ENCODE assay signal across 1 worm cellular context in genomic region chrIII:9450933-9451332, ce11.
TF ChIP-seq lines count a peak whose summit lies in the region.

No protein-coding gene starts in this region.

TF ChIP-seq in whole organism, L1 larva, 84 proteins besides CTCF, POLR2A, EP300 and RAD21 (continued from another document):
- TF ChIP-seq nhr-237 (tag; optimal IDR thresholded peaks at IDR 0.05; lab: Kevin White, UChicago) (no peak), egl-13 (tag; optimal IDR thresholded peaks at IDR 0.05; lab: Kevin White, UChicago) (no peak), ztf-4 (tag; optimal IDR thresholded peaks at IDR 0.05; lab: Kevin White, UChicago) (no peak), efl-1 (optimal IDR thresholded peaks at IDR 0.05; lab: Kevin White, UChicago) (no peak), efl-1 (GFP tag; optimal IDR thresholded peaks at IDR 0.05 in 1 of 2; lab: Kevin White, UChicago) (peak in 1 of 2 experiments; percentile 15), blmp-1 (tag; optimal IDR thresholded peaks at IDR 0.05; lab: Kevin White, UChicago) (peak; percentile 32), lsy-2 (tag; optimal IDR thresholded peaks at IDR 0.05; lab: Kevin White, UChicago) (peak; percentile 34 to 41), hlh-17 (GFP tag; optimal IDR thresholded peaks at IDR 0.05; lab: Kevin White, UChicago; ENCODE audit: borderline replicate concordance) (no peak), hlh-4 (tag; optimal IDR thresholded peaks at IDR 0.05; lab: Kevin White, UChicago) (no peak), Y116A8C.19 (tag; optimal IDR thresholded peaks at IDR 0.05; lab: Kevin White, UChicago; ENCODE audit: borderline replicate concordance) (no peak), snu-23 (GFP tag; optimal IDR thresholded peaks at IDR 0.05; lab: Kevin White, UChicago) (no peak), F16B12.6 (tag; optimal IDR thresholded peaks at IDR 0.05; lab: Kevin White, UChicago) (no peak), unc-98 (GFP tag; IDR thresholded peaks at IDR 0.05; lab: Robert Waterston, UW) (no peak), tlp-1 (tag; optimal IDR thresholded peaks at IDR 0.05; lab: Kevin White, UChicago) (no peak), mdl-1 (tag; optimal IDR thresholded peaks at IDR 0.05; lab: Kevin White, UChicago) (no peak), ama-1 (optimal IDR thresholded peaks at IDR 0.05; lab: Kevin White, UChicago) (no peak), C16A3.4 (tag; optimal IDR thresholded peaks at IDR 0.05; lab: Kevin White, UChicago) (no peak), sup-37 (GFP tag; optimal IDR thresholded peaks at IDR 0.05; lab: Kevin White, UChicago) (no peak), lin-15B (tag; optimal IDR thresholded peaks at IDR 0.05; lab: Kevin White, UChicago) (no peak), nhr-28 (tag; optimal IDR thresholded peaks at IDR 0.05; lab: Kevin White, UChicago) (no peak), lin-14 (GFP tag; optimal IDR thresholded peaks at IDR 0.05; lab: Kevin White, UChicago) (peak; percentile 27)
TF ChIP-seq in whole organism, L1 larva: peak in this region for 7.
